Fruit fly (Drosophila melanogaster) whole organism, embryonic: ENCODE data around the gene CG5644.
A peak's percentile ranks its signal among the peaks of the same experiment; 100 is the strongest.

Experiments
- Asciz ChIP-seq: fragments of 200-800 bp; sonication (Bioruptor generic); optimal IDR thresholded peaks from 2 replicates; lab custom pipeline; 2017; ENCODE audit warnings: missing biosample characterization, mild to moderate bottlenecking, missing genetic modification characterization, missing genetic modification reagents
- CG11695 ChIP-seq: fragments of 200-800 bp; sonication (Bioruptor generic); IDR thresholded peaks from 3 replicates; pipeline ENCODE4 v1.3.6; 2022; ENCODE audit warnings: missing biosample characterization, missing genetic modification characterization
- CG12299 ChIP-seq: fragments of 200-800 bp; sonication (Bioruptor generic); optimal IDR thresholded peaks from 2 replicates; lab custom pipeline; 2018; ENCODE audit warnings: missing biosample characterization, mild to moderate bottlenecking, missing genetic modification characterization
- CG13123 ChIP-seq: fragments of 200-800 bp; sonication (Bioruptor generic); optimal IDR thresholded peaks from 2 replicates; lab custom pipeline; 2016; ENCODE audit warnings: missing biosample characterization, missing genetic modification characterization
- CG13296 ChIP-seq: fragments of 200-800 bp; sonication (Bioruptor generic); optimal IDR thresholded peaks from 3 replicates; lab custom pipeline; 2018; ENCODE audit warnings: missing biosample characterization, mild to moderate bottlenecking, missing genetic modification characterization
- CG13624 ChIP-seq: fragments of 200-800 bp; sonication (Bioruptor generic); optimal IDR thresholded peaks from 2 replicates; lab custom pipeline; 2016; ENCODE audit warnings: missing biosample characterization, missing genetic modification characterization
- CG1602 ChIP-seq: fragments of 200-800 bp; sonication (Bioruptor generic); optimal IDR thresholded peaks from 3 replicates; lab custom pipeline; 2016; ENCODE audit warnings: missing biosample characterization, missing genetic modification characterization
- CG17912 ChIP-seq: fragments of 200-800 bp; sonication (Bioruptor generic); optimal IDR thresholded peaks from 2 replicates; lab custom pipeline; 2018; ENCODE audit warnings: missing biosample characterization, mild to moderate bottlenecking, missing genetic modification characterization
- CG18011 ChIP-seq: fragments of 200-800 bp; sonication (Bioruptor generic); optimal IDR thresholded peaks from 2 replicates; lab custom pipeline; 2017; ENCODE audit warnings: missing biosample characterization, missing genetic modification characterization, mild to moderate bottlenecking, moderate library complexity, missing genotype
- CG18599 ChIP-seq: fragments of 200-800 bp; sonication (Bioruptor generic); optimal IDR thresholded peaks from 3 replicates; lab custom pipeline; 2017; ENCODE audit warnings: missing biosample characterization, missing genetic modification characterization, mild to moderate bottlenecking, moderate library complexity, missing genetic modification reagents
- CG2116 ChIP-seq: fragments of 200-800 bp; sonication (Bioruptor generic); optimal IDR thresholded peaks from 3 replicates; lab custom pipeline; 2018; ENCODE audit warnings: missing biosample characterization, mild to moderate bottlenecking, missing genetic modification characterization
- CG2678 ChIP-seq: fragments of 200-800 bp; sonication (Bioruptor generic); optimal IDR thresholded peaks from 3 replicates; lab custom pipeline; 2019; ENCODE audit warnings: missing biosample characterization, mild to moderate bottlenecking, missing genetic modification characterization, moderate library complexity
- CG30403 ChIP-seq: fragments of 200-800 bp; sonication (Bioruptor generic); optimal IDR thresholded peaks from 3 replicates; lab custom pipeline; 2016; ENCODE audit warnings: missing biosample characterization, missing genetic modification characterization
- CG3726 ChIP-seq: fragments of 200-800 bp; sonication (Bioruptor generic); IDR thresholded peaks from 3 replicates; pipeline ENCODE4, ENCODE4 v1.3.6; 2022; ENCODE audit warnings: missing biosample characterization, missing genetic modification characterization
- CG4707 ChIP-seq: fragments of 200-800 bp; sonication (Bioruptor generic); optimal IDR thresholded peaks from 2 replicates; lab custom pipeline; 2018; ENCODE audit warnings: missing biosample characterization, mild to moderate bottlenecking, missing genetic modification characterization, moderate library complexity
- CG6654 ChIP-seq: fragments of 200-800 bp; sonication (Bioruptor generic); optimal IDR thresholded peaks from 2 replicates; lab custom pipeline; 2017; ENCODE audit warnings: missing biosample characterization, mild to moderate bottlenecking, missing genetic modification characterization
- CG8281 ChIP-seq: fragments of 200-800 bp; sonication (Bioruptor generic); optimal IDR thresholded peaks from 2 replicates; lab custom pipeline; 2018; ENCODE audit warnings: missing biosample characterization, mild to moderate bottlenecking, missing genetic modification characterization, moderate library complexity
- CG8359 ChIP-seq: fragments of 200-800 bp; sonication (Bioruptor generic); optimal IDR thresholded peaks from 2 replicates; lab custom pipeline; 2017; ENCODE audit warnings: missing biosample characterization, mild to moderate bottlenecking, missing genetic modification characterization, borderline replicate concordance
- CG9797 ChIP-seq: fragments of 200-800 bp; sonication (Bioruptor generic); optimal IDR thresholded peaks from 3 replicates; lab custom pipeline; 2018; ENCODE audit warnings: missing biosample characterization, mild to moderate bottlenecking, missing genetic modification characterization
- CG9932 ChIP-seq: fragments of 200-800 bp; sonication (Bioruptor generic); IDR thresholded peaks from 2 replicates; pipeline ENCODE4 v1.3.6; 2022; ENCODE audit warnings: missing biosample characterization, missing genetic modification characterization
- E2f1 ChIP-seq: fragments of 200-800 bp; sonication (Bioruptor generic); IDR thresholded peaks from 2 replicates; pipeline ENCODE4 v1.3.6; 2022; ENCODE audit warnings: missing biosample characterization, missing genetic modification characterization
- Fer1 ChIP-seq: fragments of 200-800 bp; sonication (Bioruptor generic); optimal IDR thresholded peaks from 2 replicates; lab custom pipeline; 2017; ENCODE audit warnings: missing biosample characterization, mild to moderate bottlenecking, missing genetic modification characterization
- HLHmδ ChIP-seq: fragments of 200-800 bp; sonication (Bioruptor generic); optimal IDR thresholded peaks from 2 replicates; lab custom pipeline; 2018; ENCODE audit warnings: missing biosample characterization, mild to moderate bottlenecking, missing genetic modification characterization, moderate library complexity
- Hand ChIP-seq: fragments of 200-800 bp; sonication (Bioruptor generic); optimal IDR thresholded peaks from 2 replicates; lab custom pipeline; 2017; ENCODE audit warnings: mild to moderate bottlenecking, missing biosample characterization, missing genetic modification reagents, missing genetic modification characterization
- Lpt ChIP-seq: fragments of >200 bp; optimal IDR thresholded peaks from 2 replicates; lab custom pipeline; 2018; ENCODE audit warnings: missing biosample characterization, missing genetic modification characterization
- Mad ChIP-seq: fragments of 200-800 bp; sonication (Bioruptor generic); optimal IDR thresholded peaks from 2 replicates; lab custom pipeline; 2016; ENCODE audit warnings: missing biosample characterization, missing genetic modification characterization
- Med ChIP-seq: fragments of 200-800 bp; sonication (Bioruptor generic); peaks from one replicate; lab custom pipeline; 2016; ENCODE audit warnings: missing biosample characterization, missing genetic modification characterization, mild to moderate bottlenecking, inconsistent platforms, moderate library complexity
- Mrtf ChIP-seq: fragments of 200-800 bp; sonication (Bioruptor generic); IDR thresholded peaks from 3 replicates; pipeline ENCODE4 v1.3.6; 2022; ENCODE audit warnings: missing biosample characterization, missing genetic modification characterization
- NC2β ChIP-seq: fragments of 200-800 bp; sonication (Bioruptor generic); optimal IDR thresholded peaks from 2 replicates; lab custom pipeline; 2016; ENCODE audit warnings: missing biosample characterization, missing genetic modification characterization
- Nf-YC ChIP-seq: fragments of 200-800 bp; optimal IDR thresholded peaks from 3 replicates; lab custom pipeline; 2019; ENCODE audit warnings: missing biosample characterization, mild to moderate bottlenecking, missing genetic modification characterization, moderate library complexity
- Oli ChIP-seq: fragments of 200-800 bp; sonication (Bioruptor generic); optimal IDR thresholded peaks from 2 replicates; lab custom pipeline; 2018; ENCODE audit warnings: missing biosample characterization, mild to moderate bottlenecking, missing genetic modification characterization, moderate library complexity
- Ravus ChIP-seq: fragments of 200-800 bp; sonication (Bioruptor generic); IDR thresholded peaks from 2 replicates; pipeline ENCODE4 v1.3.6; 2022; ENCODE audit warnings: missing biosample characterization, missing genetic modification characterization
- Stat92E ChIP-seq, 3 experiments: fragments of >200 bp in 2 of 3; fragments of 200-800 bp in 1 of 3; sonication (Bioruptor generic) in 1 of 3; optimal IDR thresholded peaks; 2 replicates each; lab custom pipeline; 2017 to 2019; ENCODE audit warnings: missing biosample characterization in 3 of 3, missing genetic modification characterization in 3 of 3, mild to moderate bottlenecking in 1 of 3, moderate library complexity in 1 of 3
- abd-A ChIP-seq: fragments of 200-800 bp; sonication (Bioruptor generic); optimal IDR thresholded peaks from 3 replicates; lab custom pipeline; 2019; ENCODE audit warnings: missing biosample characterization, mild to moderate bottlenecking, missing genetic modification characterization, moderate library complexity
- ci ChIP-seq: fragments of 200-800 bp; sonication (Bioruptor generic); IDR thresholded peaks from 3 replicates; pipeline ENCODE4 v1.3.6; 2022; ENCODE audit warnings: missing biosample characterization, missing genetic modification characterization
- croc ChIP-seq: fragments of 200-800 bp; sonication (Bioruptor generic); conservative IDR thresholded peaks from 3 replicates; pipeline ENCODE4 v1.3.6; 2022; ENCODE audit warnings: missing biosample characterization, missing genetic modification characterization
- dimm ChIP-seq: fragments of 200-800 bp; sonication (Bioruptor generic); IDR thresholded peaks from 2 replicates; pipeline ENCODE4 v1.3.6; 2022; ENCODE audit warnings: missing biosample characterization, missing genetic modification characterization
- gfzf ChIP-seq: fragments of 200-800 bp; sonication (Bioruptor generic); optimal IDR thresholded peaks from 2 replicates; lab custom pipeline; 2016; ENCODE audit warnings: missing biosample characterization, mild to moderate bottlenecking, missing genetic modification characterization, moderate library complexity
- hth ChIP-seq: fragments of >200 bp; optimal IDR thresholded peaks from 2 replicates; lab custom pipeline; 2017; ENCODE audit warnings: inconsistent platforms
- lmd ChIP-seq: fragments of 200-800 bp; sonication (Bioruptor generic); IDR thresholded peaks from 2 replicates; pipeline ENCODE4 v1.3.6; 2022; ENCODE audit warnings: missing biosample characterization, missing genetic modification characterization
- mam ChIP-seq: fragments of 200-800 bp; sonication (Bioruptor generic); optimal IDR thresholded peaks from 3 replicates; lab custom pipeline; 2016; ENCODE audit warnings: missing biosample characterization, missing genetic modification characterization
- nmo ChIP-seq: fragments of 200-800 bp; sonication (Bioruptor generic); optimal IDR thresholded peaks from 2 replicates; lab custom pipeline; 2018; ENCODE audit warnings: missing biosample characterization, mild to moderate bottlenecking, missing genetic modification characterization, moderate library complexity
- pita ChIP-seq: fragments of 200-800 bp; sonication (Bioruptor generic); optimal IDR thresholded peaks from 2 replicates; lab custom pipeline; 2017; ENCODE audit warnings: missing biosample characterization, mild to moderate bottlenecking, missing genetic modification characterization
- sisA ChIP-seq: fragments of 200-800 bp; sonication (Bioruptor generic); IDR thresholded peaks from 2 replicates; pipeline ENCODE4 v1.3.6; 2022; ENCODE audit warnings: missing biosample characterization, missing genetic modification characterization
- slou ChIP-seq: fragments of 200-800 bp; sonication (Bioruptor generic); optimal IDR thresholded peaks from 3 replicates; lab custom pipeline; 2016; ENCODE audit warnings: missing biosample characterization, missing genetic modification characterization
- sr ChIP-seq: fragments of 200-800 bp; sonication (Bioruptor generic); IDR thresholded peaks from 3 replicates; pipeline ENCODE4 v1.3.6; 2022; ENCODE audit warnings: missing biosample characterization, missing genetic modification characterization
- stc ChIP-seq: fragments of 200-800 bp; sonication (Bioruptor generic); IDR thresholded peaks from 2 replicates; pipeline ENCODE4 v1.3.6; 2022; ENCODE audit warnings: missing biosample characterization, missing genetic modification characterization
- tll ChIP-seq, 2 experiments: fragments of 200-800 bp in 1 of 2; fragments of >200 bp in 1 of 2; sonication (Bioruptor generic) in 1 of 2; optimal IDR thresholded peaks; 2 replicates each; lab custom pipeline; 2017 to 2019; ENCODE audit warnings: missing biosample characterization in 2 of 2, missing genetic modification characterization in 2 of 2, mild to moderate bottlenecking in 1 of 2, moderate library complexity in 1 of 2
- unpg ChIP-seq: fragments of 200-800 bp; sonication (Bioruptor generic); optimal IDR thresholded peaks from 3 replicates; lab custom pipeline; 2018; ENCODE audit warnings: missing biosample characterization, mild to moderate bottlenecking, missing genetic modification characterization, moderate library complexity
- zen2 ChIP-seq: fragments of 200-800 bp; sonication (Bioruptor generic); IDR thresholded peaks from 3 replicates; pipeline ENCODE4 v1.3.6; 2022; ENCODE audit warnings: missing biosample characterization, missing genetic modification characterization; ENCODE audit not compliant: partially characterized antibody
- zfh1 ChIP-seq: fragments of 200-800 bp; sonication (Bioruptor generic); IDR thresholded peaks from 3 replicates; pipeline ENCODE4 v1.3.6; 2022; ENCODE audit warnings: missing biosample characterization, missing genetic modification characterization

CG5644 gene

dm6 chr3L:8950955-8951354, 28.7 kb downstream of the CG5644 start (continued):
- TF ChIP-seq CG13624 (GFP tag; lab: Kevin White, UChicago) (no peak), gfzf (GFP tag; lab: Kevin White, UChicago) (no peak), unpg (GFP tag; lab: Kevin White, UChicago) (peak; percentile 51), croc (GFP tag; lab: Robert Waterston, UW) (peak; percentile 25; the same call in 1 of the 3 replicates), CG9797 (no peak), CG13296 (GFP tag; lab: Kevin White, UChicago) (peak; percentile 50), Nf-YC (peak; percentile 7), NC2β (no peak), CG17912 (GFP tag; lab: Kevin White, UChicago) (no peak), sr (GFP tag; lab: Robert Waterston, UW) (no peak), stc (GFP tag; lab: Robert Waterston, UW) (peak; percentile 41; the same call in 1 of the 2 replicates), CG2678 (peak; percentile 72), CG12299 (peak; percentile 35), Med (GFP tag; lab: Kevin White, UChicago) (peak; percentile 26), Hand (GFP tag; lab: Kevin White, UChicago) (no peak), tll (GFP tag; optimal IDR thresholded peaks at IDR 0.05; lab: Kevin White, UChicago) (no peak), Asciz (GFP tag; lab: Kevin White, UChicago) (peak; percentile 41), E2f1 (peak; percentile 58; the same call in 1 of the 2 replicates), Oli (peak; percentile 72), Ravus (GFP tag; lab: Robert Waterston, UW) (no peak), dimm (no peak), CG11695 (GFP tag; lab: Robert Waterston, UW) (peak; percentile 59; the same call in 2 of the 3 replicates), Stat92E (GFP tag; optimal IDR thresholded peaks at IDR 0.05; lab: Kevin White, UChicago) (no peak), CG8359 (GFP tag; lab: Kevin White, UChicago) (peak; percentile 45), Fer1 (GFP tag; lab: Kevin White, UChicago) (peak; percentile 9), CG3726 (GFP tag; lab: Robert Waterston, UW) (no peak), sisA (peak; percentile 47; the same call in 1 of the 2 replicates), CG6654 (GFP tag; lab: Kevin White, UChicago) (no peak), CG1602 (GFP tag; lab: Kevin White, UChicago) (no peak), abd-A (tag; lab: Kevin White, UChicago) (no peak), HLHmδ (GFP tag; lab: Kevin White, UChicago) (no peak), CG13123 (GFP tag; lab: Kevin White, UChicago) (no peak), CG18011 (GFP tag; lab: Kevin White, UChicago) (no peak), hth (no peak), lmd (peak; percentile 28; the same call in 1 of the 2 replicates), slou (GFP tag; lab: Kevin White, UChicago) (no peak), Lpt (GFP tag; lab: Kevin White, UChicago) (no peak), zen2 (GFP tag; lab: Robert Waterston, UW) (no peak), Mrtf (GFP tag; lab: Robert Waterston, UW) (no peak), CG30403 (GFP tag; lab: Kevin White, UChicago) (peak; percentile 26), CG2116 (GFP tag; lab: Kevin White, UChicago) (no peak), CG9932 (no peak), zfh1 (GFP tag; lab: Robert Waterston, UW) (no peak), CG4707 (GFP tag; lab: Kevin White, UChicago) (no peak), nmo (peak; percentile 77), ci (no peak), CG8281 (no peak), mam (GFP tag; lab: Kevin White, UChicago) (no peak), pita (GFP tag; lab: Kevin White, UChicago) (no peak), Mad (GFP tag; lab: Kevin White, UChicago) (no peak), CG18599 (peak; percentile 56)
